Worm (Caenorhabditis elegans): Measurements from ENCODE around the gene fbxc-29.

DNA sequence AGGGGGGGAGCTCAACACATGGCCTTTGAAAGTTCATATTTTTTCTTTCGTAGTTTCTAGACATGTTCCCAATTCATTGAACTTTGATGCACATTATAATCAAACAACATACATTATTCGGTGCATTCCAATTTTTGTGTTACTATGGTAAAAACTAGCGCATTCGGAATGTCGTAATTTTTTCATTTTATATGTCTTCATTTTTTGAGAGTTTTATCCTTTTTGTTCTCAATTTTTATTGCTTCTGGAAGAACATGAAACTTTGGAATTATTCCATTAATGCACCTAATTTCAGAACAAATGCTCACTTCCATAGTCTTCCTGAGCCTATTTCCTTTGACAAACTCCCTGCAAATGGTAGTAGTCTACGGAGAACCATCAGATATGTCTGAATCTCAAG lies 14.2 kb upstream of the fbxc-29 start, which contains the start of gene T07D3.2:
- TF ChIP-seq nhr-76 (tag; optimal IDR thresholded peaks at IDR 0.05), result no peak
- no peak for TF ChIP-seq blmp-1 (tag; optimal IDR thresholded peaks at IDR 0.05)
- no peak for TF ChIP-seq cnd-1 (tag; optimal IDR thresholded peaks at IDR 0.05)
- TF ChIP-seq nhr-28 (tag; optimal IDR thresholded peaks at IDR 0.05), result no peak
- TF ChIP-seq nhr-237 (tag; optimal IDR thresholded peaks at IDR 0.05), result no peak

Measured in whole organism, mixed stage, embryonic.